Fruit fly (Drosophila melanogaster) whole organism, pupa: ENCODE results near the gene Zw.

ENCODE experiments used
- CG12605 ChIP-seq: fragments of 200-800 bp; sonication (Bioruptor generic); IDR thresholded peaks from 2 replicates; pipeline ENCODE4 v1.3.6; 2022; ENCODE audit warnings: missing biosample characterization, missing genetic modification characterization
- CG13204 ChIP-seq: fragments of 200-800 bp; sonication (Bioruptor generic); optimal IDR thresholded peaks from 2 replicates; lab custom pipeline; 2018; ENCODE audit warnings: missing biosample characterization, mild to moderate bottlenecking, missing genetic modification characterization, moderate library complexity
- CG17806 ChIP-seq: fragments of 200-800 bp; sonication (Bioruptor generic); optimal IDR thresholded peaks from 2 replicates; lab custom pipeline; 2018; ENCODE audit warnings: missing biosample characterization, mild to moderate bottlenecking, missing genetic modification characterization, moderate library complexity
- CG32121 ChIP-seq: fragments of 200-800 bp; sonication (Bioruptor generic); IDR thresholded peaks from 2 replicates; pipeline ENCODE4 v1.3.6; 2022; ENCODE audit warnings: missing biosample characterization, missing genetic modification characterization
- CG4496 ChIP-seq: fragments of 200-800 bp; sonication (Bioruptor generic); IDR thresholded peaks from 3 replicates; pipeline ENCODE4 v1.3.6; 2022; ENCODE audit warnings: missing biosample characterization, missing genetic modification characterization
- CG8159 ChIP-seq: fragments of 200-800 bp; sonication (Bioruptor generic); optimal IDR thresholded peaks from 3 replicates; lab custom pipeline; 2018; ENCODE audit warnings: missing biosample characterization, mild to moderate bottlenecking, missing genetic modification characterization, moderate library complexity
- D1 ChIP-seq: fragments of 200-800 bp; sonication (Bioruptor generic); optimal IDR thresholded peaks from 2 replicates; lab custom pipeline; 2018; ENCODE audit warnings: missing biosample characterization, mild to moderate bottlenecking, missing genetic modification characterization, moderate library complexity
- Ets98B ChIP-seq: fragments of 200-800 bp; sonication (Bioruptor generic); IDR thresholded peaks from 2 replicates; pipeline ENCODE4 v1.3.6; 2022; ENCODE audit warnings: missing biosample characterization, missing genetic modification characterization
- Pif1A ChIP-seq: fragments of 200-800 bp; sonication (Bioruptor generic); optimal IDR thresholded peaks from 3 replicates; lab custom pipeline; 2016; ENCODE audit warnings: missing biosample characterization, missing genetic modification characterization
- Snoo ChIP-seq: fragments of 200-800 bp; sonication (Bioruptor generic); optimal IDR thresholded peaks from 3 replicates; lab custom pipeline; 2017; ENCODE audit warnings: missing biosample characterization, mild to moderate bottlenecking, missing genetic modification characterization, inconsistent platforms

DNA sequence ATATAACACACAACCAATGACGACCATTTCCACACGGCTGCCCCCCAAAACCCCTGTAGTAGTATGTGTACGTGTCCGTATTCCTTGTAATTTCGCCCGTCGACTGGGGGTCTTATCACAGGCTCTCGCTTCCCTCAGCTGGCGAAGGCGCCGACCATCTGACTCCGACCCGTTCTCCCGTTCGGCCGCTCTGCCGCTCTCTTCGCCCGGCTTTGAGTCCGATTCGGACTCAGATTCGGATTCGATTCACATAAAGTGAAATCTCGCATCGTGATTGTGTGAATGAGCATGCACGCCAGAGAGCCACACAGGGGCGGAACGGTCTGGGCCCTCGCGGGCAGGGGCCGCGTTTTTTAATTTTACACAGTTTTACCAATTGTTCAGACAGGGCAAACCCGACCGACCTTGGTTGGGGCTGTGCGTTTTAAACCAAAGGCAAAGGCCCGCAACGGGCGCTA lies 1.3 kb upstream of the Zw start:
- TF ChIP-seq CG12605 (peak; percentile 50), CG8159 (tag; lab: Kevin White, UChicago) (peak; percentile 32), Snoo (peak; percentile 43), Ets98B (GFP tag; lab: Robert Waterston, UW) (peak; percentile 61; the same call in 1 of the 2 replicates), CG4496 (GFP tag; lab: Robert Waterston, UW) (peak; percentile 72), CG17806 (tag; lab: Kevin White, UChicago) (no peak), Pif1A (GFP tag; lab: Kevin White, UChicago) (no peak), CG32121 (GFP tag; lab: Robert Waterston, UW) (peak; percentile 48; the same call in 1 of the 2 replicates), D1 (tag; lab: Kevin White, UChicago) (no peak), CG13204 (GFP tag; lab: Kevin White, UChicago) (peak; percentile 77)
